Fruit fly (Drosophila melanogaster) whole organism: ENCODE results near the gene Sec24CD.

Experiments
- Dll ChIP-seq: fragments of >200 bp; optimal IDR thresholded peaks from 2 replicates; lab custom pipeline; 2017
- EcR ChIP-seq, 2 experiments: fragments of >200 bp; optimal IDR thresholded peaks; 2 replicates each; lab custom pipeline; 2017; ENCODE audit warnings: missing biosample characterization in 2 of 2, missing genetic modification characterization in 2 of 2, missing genetic modification reagents in 2 of 2
- psq ChIP-seq: fragments of >200 bp; optimal IDR thresholded peaks from 2 replicates; lab custom pipeline; 2017
- usp ChIP-seq: fragments of >200 bp; optimal IDR thresholded peaks from 2 replicates; lab custom pipeline; 2017; ENCODE audit warnings: missing biosample characterization, missing genetic modification characterization, mixed read lengths

dm6 chr2L:2284863-2285262 is 48.2 kb upstream of the Sec24CD start, which contains the start of gene CG4271:
- no peak for TF ChIP-seq usp (GFP tag; lab: Kevin White, UChicago)
- TF ChIP-seq EcR (GFP tag; optimal IDR thresholded peaks at IDR 0.05; lab: Kevin White, UChicago): no peak
- no peak for TF ChIP-seq psq (lab: Kevin White, UChicago)
- no peak for TF ChIP-seq Dll
